Fruit fly (Drosophila melanogaster): ENCODE measurements around the gene eIF3g1.

eIF3g1 gene

DNA sequence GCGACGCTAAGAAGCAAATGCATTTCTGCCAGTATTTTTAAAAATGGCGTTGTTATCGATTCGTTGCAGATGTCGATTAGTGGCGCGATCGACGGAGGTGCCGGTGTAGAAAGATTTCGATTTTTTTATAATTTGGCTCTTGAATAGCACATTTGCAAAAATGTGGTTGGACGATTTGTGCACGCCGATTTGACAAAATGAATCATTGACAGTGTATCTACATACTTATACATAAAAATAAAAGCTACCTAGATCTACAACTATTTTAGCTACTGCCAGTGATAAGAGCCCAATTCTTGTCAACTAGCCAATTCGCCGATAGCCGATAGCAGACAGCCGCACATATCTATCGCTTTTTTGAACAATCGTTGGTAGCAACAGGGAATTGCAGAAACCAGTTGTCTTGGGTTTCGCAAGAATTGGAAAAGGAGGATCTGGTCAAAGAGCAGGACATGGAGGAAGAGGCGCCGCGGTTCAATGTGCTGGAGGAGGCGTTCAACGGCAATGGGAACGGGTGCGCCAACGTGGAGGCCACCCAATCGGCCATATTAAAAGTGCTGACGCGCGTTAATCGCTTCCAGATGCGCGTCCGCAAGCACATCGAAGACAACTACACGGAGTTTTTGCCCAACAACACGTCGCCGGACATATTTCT is 6.2 kb downstream of the eIF3g1 start, which contains the start of the genes Klp3A and Zw10 (continued):
- TF ChIP-seq CG11696 (GFP tag; IDR thresholded peaks at IDR 0.05) = no peak
- TF ChIP-seq sd (tag; optimal IDR thresholded peaks at IDR 0.05) = no peak
- TF ChIP-seq CG3163 (GFP tag; optimal IDR thresholded peaks at IDR 0.05) = no peak
- TF ChIP-seq Fer1 (GFP tag; optimal IDR thresholded peaks at IDR 0.05) = no peak
- TF ChIP-seq en (GFP tag; optimal IDR thresholded peaks at IDR 0.05) = no peak
- TF ChIP-seq Eip74EF (GFP tag; optimal IDR thresholded peaks at IDR 0.05) = no peak
- TF ChIP-seq PHDP (tag; optimal IDR thresholded peaks at IDR 0.05) = no peak
- no peak for TF ChIP-seq slou (GFP tag; optimal IDR thresholded peaks at IDR 0.05)
- no peak for TF ChIP-seq Dip3 (GFP tag; optimal IDR thresholded peaks at IDR 0.05)
- TF ChIP-seq tin (GFP tag; optimal IDR thresholded peaks at IDR 0.05) = no peak
- TF ChIP-seq tgo (GFP tag; IDR thresholded peaks at IDR 0.05) = no peak
- no peak for TF ChIP-seq CG1832 (GFP tag; optimal IDR thresholded peaks at IDR 0.05)
- TF ChIP-seq h (optimal IDR thresholded peaks at IDR 0.05) = no peak
- no peak for TF ChIP-seq az2 (GFP tag; optimal IDR thresholded peaks at IDR 0.05)
- TF ChIP-seq CG4360 (GFP tag; IDR thresholded peaks at IDR 0.05) = no peak
- TF ChIP-seq br (optimal IDR thresholded peaks at IDR 0.05) = no peak
- TF ChIP-seq B-H2 (GFP tag; optimal IDR thresholded peaks at IDR 0.05) = no peak
- TF ChIP-seq CG4854 (GFP tag; optimal IDR thresholded peaks at IDR 0.05) = no peak
- no peak for TF ChIP-seq cwo (GFP tag; optimal IDR thresholded peaks at IDR 0.05)
- no peak for TF ChIP-seq CG18764 (GFP tag; optimal IDR thresholded peaks at IDR 0.05)
- no peak for TF ChIP-seq CG14050 (GFP tag; IDR thresholded peaks at IDR 0.05)
- TF ChIP-seq dysf (GFP tag; IDR thresholded peaks at IDR 0.05) = no peak
- no peak for TF ChIP-seq nerfin-1 (tag; optimal IDR thresholded peaks at IDR 0.05)
- TF ChIP-seq sqz (GFP tag; optimal IDR thresholded peaks at IDR 0.05) = no peak
- no peak for TF ChIP-seq CG8089 (GFP tag; optimal IDR thresholded peaks at IDR 0.05)
- TF ChIP-seq pita (GFP tag; optimal IDR thresholded peaks at IDR 0.05) = no peak
- no peak for TF ChIP-seq CG4617 (GFP tag; optimal IDR thresholded peaks at IDR 0.05; ENCODE audit: borderline replicate concordance)
- no peak for TF ChIP-seq CG12744 (GFP tag; optimal IDR thresholded peaks at IDR 0.05)
- TF ChIP-seq bsh (GFP tag; optimal IDR thresholded peaks at IDR 0.05) = no peak
- no peak for TF ChIP-seq fd3F (GFP tag; optimal IDR thresholded peaks at IDR 0.05)
- no peak for TF ChIP-seq CG14441 (GFP tag; IDR thresholded peaks at IDR 0.05)
- TF ChIP-seq Meics (GFP tag; optimal IDR thresholded peaks at IDR 0.05) = no peak
- TF ChIP-seq CG30431 (GFP tag; optimal IDR thresholded peaks at IDR 0.05) = no peak
- peak; percentile 1 for TF ChIP-seq Atf-2 (GFP tag; optimal IDR thresholded peaks at IDR 0.05)
- TF ChIP-seq CG10543 (GFP tag; optimal IDR thresholded peaks at IDR 0.05) = no peak
- no peak for TF ChIP-seq CG4424 (GFP tag; optimal IDR thresholded peaks at IDR 0.05)
- peak; percentile 61; the same call in 2 of the 3 replicates for TF ChIP-seq knrl (GFP tag; IDR thresholded peaks at IDR 0.05; ENCODE audit: partially characterized antibody)
- peak; percentile 42 for TF ChIP-seq CG14710 (tag; optimal IDR thresholded peaks at IDR 0.05)
- TF ChIP-seq CG3726 (GFP tag; IDR thresholded peaks at IDR 0.05) = no peak
- TF ChIP-seq GATAe (GFP tag; conservative IDR thresholded peaks at IDR 0.05) = no peak
- TF ChIP-seq NK7.1 (GFP tag; optimal IDR thresholded peaks at IDR 0.05) = no peak
- peak; percentile 41; the same call in 1 of the 3 replicates for TF ChIP-seq mld (GFP tag; IDR thresholded peaks at IDR 0.05; ENCODE audit: partially characterized antibody)
- no peak for TF ChIP-seq Hmr (GFP tag; optimal IDR thresholded peaks at IDR 0.05)
- TF ChIP-seq jing (GFP tag; optimal IDR thresholded peaks at IDR 0.05) = no peak
- no peak for TF ChIP-seq Ada2b (GFP tag; IDR thresholded peaks at IDR 0.05)
- TF ChIP-seq HHEX (GFP tag; optimal IDR thresholded peaks at IDR 0.05) = no peak
- TF ChIP-seq Ets65A (GFP tag) = peak; percentile 81
- TF ChIP-seq bbx (GFP tag; IDR thresholded peaks at IDR 0.05; ENCODE audit: partially characterized antibody) = no peak
- no peak for TF ChIP-seq CG3065 (GFP tag; optimal IDR thresholded peaks at IDR 0.05)
- TF ChIP-seq Ssrp (tag; optimal IDR thresholded peaks at IDR 0.05) = no peak
- peak; percentile 5; the same call in 1 of the 3 replicates for TF ChIP-seq zen2 (GFP tag; IDR thresholded peaks at IDR 0.05; ENCODE audit: partially characterized antibody)
